Worm (Caenorhabditis elegans) whole organism, L4 larva: Measurements from ENCODE around the gene Y5H2A.1.

ENCODE experiments used
- D1046.2 ChIP-seq: fragments of 200-800 bp; sonication (Bioruptor generic); IDR thresholded peaks from 2 replicates; pipeline ENCODE4 v1.3.6; 2022; ENCODE audit warnings: missing genetic modification characterization, missing compliant biosample characterization
- ZK546.5 ChIP-seq, 2 experiments: sonication (generic microtip); optimal IDR thresholded peaks; 2 replicates each; lab custom pipeline; 2017; ENCODE audit warnings: missing biosample characterization in 2 of 2, missing genetic modification characterization in 2 of 2
- ceh-62 ChIP-seq: sonication (generic microtip); optimal IDR thresholded peaks from 2 replicates; lab custom pipeline; 2017; ENCODE audit warnings: missing biosample characterization, missing genetic modification characterization
- ces-1 ChIP-seq: fragments of 150-350 bp; sonication (generic microtip); optimal IDR thresholded peaks from 4 replicates; lab custom pipeline; 2014; ENCODE audit warnings: missing biosample characterization, missing genetic modification reagents, missing genetic modification characterization
- dpl-1 ChIP-seq: fragments of 150-350 bp; optimal IDR thresholded peaks from 2 replicates; lab custom pipeline; 2014; ENCODE audit warnings: missing biosample characterization, missing genetic modification reagents, missing genetic modification characterization
- duxl-1 ChIP-seq: sonication (generic microtip); optimal IDR thresholded peaks from 2 replicates; lab custom pipeline; 2016; ENCODE audit warnings: mild to moderate bottlenecking, missing genetic modification characterization, moderate library complexity, missing compliant biosample characterization; ENCODE audit not compliant: poor library complexity
- nhr-10 ChIP-seq: fragments of 150-350 bp; optimal IDR thresholded peaks from 2 replicates; lab custom pipeline; 2014; ENCODE audit warnings: missing biosample characterization, missing genetic modification characterization
- nhr-111 ChIP-seq: fragments of 200-800 bp; sonication (Bioruptor generic); optimal IDR thresholded peaks from 2 replicates; lab custom pipeline; 2018; ENCODE audit warnings: mild to moderate bottlenecking, missing genetic modification characterization, missing compliant biosample characterization
- nhr-28 ChIP-seq: fragments of 150-350 bp; optimal IDR thresholded peaks from 2 replicates; lab custom pipeline; 2014; ENCODE audit warnings: missing biosample characterization, missing genetic modification characterization
- skn-1 ChIP-seq: fragments of 150-350 bp; optimal IDR thresholded peaks from 2 replicates; lab custom pipeline; 2014; ENCODE audit warnings: missing biosample characterization, missing genetic modification characterization
- snpc-4 ChIP-seq: fragments of 150-350 bp; optimal IDR thresholded peaks from 2 replicates; lab custom pipeline; 2014; ENCODE audit warnings: missing biosample characterization, missing genetic modification characterization
- zag-1 ChIP-seq: fragments of 150-350 bp; optimal IDR thresholded peaks from 2 replicates; lab custom pipeline; 2014; ENCODE audit warnings: missing biosample characterization, missing genetic modification characterization

DNA sequence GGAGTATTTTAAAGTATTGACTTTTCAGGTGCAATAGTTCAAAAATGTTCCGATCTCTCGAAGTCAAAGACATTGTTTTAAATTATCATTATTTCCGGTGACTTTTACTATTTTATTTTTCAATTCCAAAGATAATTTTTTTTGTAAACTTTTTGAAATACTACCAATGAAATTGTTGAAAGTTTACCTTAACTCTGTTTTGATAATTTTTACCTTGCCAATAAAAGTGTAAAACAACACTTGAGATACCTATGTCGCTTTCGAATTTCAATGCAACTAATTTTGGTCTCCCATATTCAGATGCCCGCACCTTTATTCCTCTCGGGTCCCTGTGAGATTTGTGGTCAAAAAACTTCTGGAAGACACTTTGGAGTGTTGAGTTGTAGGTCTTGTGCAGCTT lies 46.5 kb downstream of the Y5H2A.1 start, which contains the start of gene nhr-103:
- no peak for TF ChIP-seq zag-1
- no peak for TF ChIP-seq dpl-1 (GFP tag; lab: Kevin White, UChicago)
- TF ChIP-seq snpc-4 (tag; lab: Kevin White, UChicago): no peak
- no peak for TF ChIP-seq nhr-111 (GFP tag; lab: Kevin White, UChicago)
- TF ChIP-seq nhr-10: no peak
- no peak for TF ChIP-seq D1046.2 (GFP tag; lab: Robert Waterston, UW)
- no peak for TF ChIP-seq nhr-28 (tag; lab: Kevin White, UChicago)
- no peak for TF ChIP-seq duxl-1 (tag; lab: Kevin White, UChicago)
- TF ChIP-seq ceh-62: no peak
- TF ChIP-seq ZK546.5 (tag; optimal IDR thresholded peaks at IDR 0.05; lab: Kevin White, UChicago): no peak
- no peak for TF ChIP-seq skn-1 (tag; lab: Kevin White, UChicago)
- no peak for TF ChIP-seq ces-1
